Worm (Caenorhabditis elegans) whole organism, late embryonic: ENCODE measurements around the gene ZC266.1.

ENCODE experiments used
- K09A11.1 ChIP-seq: sonication (generic microtip); optimal IDR thresholded peaks from 2 replicates; lab custom pipeline; 2017; ENCODE audit warnings: antibody characterized with exemption, mild to moderate bottlenecking, missing genetic modification characterization, missing compliant biosample characterization; ENCODE audit not compliant: insufficient read depth
- ahr-1 ChIP-seq: sonication (generic microtip); optimal IDR thresholded peaks from 2 replicates; lab custom pipeline; 2016; ENCODE audit warnings: missing genetic modification characterization, missing compliant biosample characterization
- ama-1 ChIP-seq: fragments of 150-350 bp; optimal IDR thresholded peaks from 2 replicates; lab custom pipeline; 2014
- eyg-1 ChIP-seq: sonication (generic microtip); optimal IDR thresholded peaks from 2 replicates; lab custom pipeline; 2016; ENCODE audit warnings: missing genotype, missing genetic modification characterization, missing compliant biosample characterization
- nfya-1 ChIP-seq: sonication (generic microtip); optimal IDR thresholded peaks from 2 replicates; lab custom pipeline; 2017; ENCODE audit warnings: missing genetic modification characterization, mild to moderate bottlenecking, missing compliant biosample characterization, antibody characterized with exemption, moderate library complexity
- pax-1 ChIP-seq: fragments of 150-350 bp; optimal IDR thresholded peaks from 2 replicates; lab custom pipeline; 2014; ENCODE audit warnings: missing biosample characterization, missing genetic modification characterization
- pha-4 ChIP-seq: fragments of 150-350 bp; optimal IDR thresholded peaks from 2 replicates; lab custom pipeline; 2018; ENCODE audit warnings: missing biosample characterization, missing genetic modification reagents, missing genetic modification characterization
- pqm-1 ChIP-seq: sonication (generic microtip); optimal IDR thresholded peaks from 2 replicates; lab custom pipeline; 2016; ENCODE audit warnings: missing genetic modification characterization, missing compliant biosample characterization
- ttx-3 ChIP-seq: sonication (generic microtip); optimal IDR thresholded peaks from 2 replicates; lab custom pipeline; 2016; ENCODE audit warnings: missing genetic modification reagents, missing genetic modification characterization, missing compliant biosample characterization

ce11 chrV:4681670-4682069, 18.4 kb downstream of the ZC266.1 start, which contains the start of gene K03B4.4:
- TF ChIP-seq eyg-1 (tag; lab: Kevin White, UChicago) (no peak), ttx-3 (no peak), pha-4 (tag; lab: Kevin White, UChicago) (no peak), K09A11.1 (tag; lab: Kevin White, UChicago) (no peak), pax-1 (no peak), nfya-1 (tag; lab: Kevin White, UChicago) (no peak), ahr-1 (no peak), pqm-1 (tag; lab: Kevin White, UChicago) (no peak), ama-1 (no peak)
